Worm (Caenorhabditis elegans): ENCODE measurements around the gene C29F5.1.

- no peak for TF ChIP-seq ama-1 (optimal IDR thresholded peaks at IDR 0.05)
- no peak for TF ChIP-seq R02D3.7 (tag; optimal IDR thresholded peaks at IDR 0.05)
These were observed 31.5 kb downstream of the C29F5.1 start for ce11 chrII:6334745-6335260.

Measured in whole organism, L2 larva.